Fruit fly (Drosophila melanogaster): ENCODE measurements around the gene Tpi.
A peak's percentile ranks its signal among the peaks of the same experiment; 100 is the strongest.

The Tpi gene

dm6 chr3R:30106562-30106961, 27.8 kb downstream of the Tpi start (continued):
- no peak for TF ChIP-seq CG6813 (GFP tag; optimal IDR thresholded peaks at IDR 0.05)
- TF ChIP-seq GATAe (GFP tag; conservative IDR thresholded peaks at IDR 0.05): 0 out of 2 replicates have a peak, but pooled peaks have one; percentile 27
- peak; percentile 92 for TF ChIP-seq exex (tag; optimal IDR thresholded peaks at IDR 0.05)
- TF ChIP-seq CG5180 (GFP tag; optimal IDR thresholded peaks at IDR 0.05): no peak
- TF ChIP-seq CG10543 (GFP tag; optimal IDR thresholded peaks at IDR 0.05): peak; percentile 37
- TF ChIP-seq Hr3 (GFP tag; optimal IDR thresholded peaks at IDR 0.05): no peak
- no peak for TF ChIP-seq sisA (GFP tag; IDR thresholded peaks at IDR 0.05)
- TF ChIP-seq grn (GFP tag; optimal IDR thresholded peaks at IDR 0.05): peak; percentile 97

- TF ChIP-seq Ravus (GFP tag; IDR thresholded peaks at IDR 0.05) (no peak), Nf-YC (tag; optimal IDR thresholded peaks at IDR 0.05) (no peak), crol (GFP tag; IDR thresholded peaks at IDR 0.05) (0 out of 2 replicates have a peak, but pooled peaks have one; percentile 14), cwo (GFP tag; optimal IDR thresholded peaks at IDR 0.05) (no peak), dm (GFP tag; optimal IDR thresholded peaks at IDR 0.05) (no peak), z (GFP tag; IDR thresholded peaks at IDR 0.05) (peak; percentile 83), Doc2 (GFP tag; IDR thresholded peaks at IDR 0.05) (no peak), D (optimal IDR thresholded peaks at IDR 0.05) (no peak), D (GFP tag; optimal IDR thresholded peaks at IDR 0.05) (no peak), crc (GFP tag; optimal IDR thresholded peaks at IDR 0.05) (no peak), sens (GFP tag) (peak; percentile 20), CG16813 (GFP tag; IDR thresholded peaks at IDR 0.05; ENCODE audit: partially characterized antibody) (no peak), CG12769 (tag; optimal IDR thresholded peaks at IDR 0.05) (peak; percentile 90), sr (GFP tag; IDR thresholded peaks at IDR 0.05) (0 out of 3 replicates have a peak, but pooled peaks have one; percentile 3), E2f2 (GFP tag; IDR thresholded peaks at IDR 0.05) (0 out of 2 replicates have a peak, but pooled peaks have one; percentile 6), zfh1 (GFP tag; IDR thresholded peaks at IDR 0.05) (peak; percentile 7; the same call in 1 of the 3 replicates), CG10543 (GFP tag; optimal IDR thresholded peaks at IDR 0.05) (peak; percentile 59)
Measured at dm6 chr3R:30105808-30106207, 28.6 kb downstream of the Tpi start.

dm6 chr3R:30104912-30105510, 29.4 kb downstream of the Tpi start:
- TF ChIP-seq Med (GFP tag) (peak; percentile 40), prd (optimal IDR thresholded peaks at IDR 0.05) (peak in 1 of 2 experiments; percentile 5), prd (GFP tag; IDR thresholded peaks at IDR 0.05) (no peak), sug (tag; optimal IDR thresholded peaks at IDR 0.05) (peak; percentile 85), CG7372 (GFP tag; IDR thresholded peaks at IDR 0.05) (0 out of 2 replicates have a peak, but pooled peaks have one; percentile 39), kay (GFP tag; optimal IDR thresholded peaks at IDR 0.05) (no peak), CG8281 (tag; optimal IDR thresholded peaks at IDR 0.05) (peak; percentile 30), emc (GFP tag; optimal IDR thresholded peaks at IDR 0.05) (no peak), Pdp1 (GFP tag; optimal IDR thresholded peaks at IDR 0.05) (peak in 1 of 2 experiments; percentile 75)

- TF ChIP-seq CG9797 (GFP tag; optimal IDR thresholded peaks at IDR 0.05) (no peak), Deaf1 (tag; optimal IDR thresholded peaks at IDR 0.05) (peak; percentile 74), ci (GFP tag; IDR thresholded peaks at IDR 0.05) (peak; percentile 60; the same call in 1 of the 3 replicates), CG2199 (GFP tag; IDR thresholded peaks at IDR 0.05) (peak; percentile 83; the same call in 2 of the 3 replicates), CG10209 (GFP tag; optimal IDR thresholded peaks at IDR 0.05) (no peak), Meics (GFP tag; optimal IDR thresholded peaks at IDR 0.05) (peak; percentile 33), Med (GFP tag) (no peak), Hmx (GFP tag; optimal IDR thresholded peaks at IDR 0.05) (no peak), CG18476 (GFP tag; optimal IDR thresholded peaks at IDR 0.05) (peak; percentile 93), ken (GFP tag; IDR thresholded peaks at IDR 0.05) (0 out of 3 replicates have a peak, but pooled peaks have one; percentile 9), amos (GFP tag; IDR thresholded peaks at IDR 0.05; ENCODE audit: partially characterized antibody) (no peak), CG8388 (GFP tag; optimal IDR thresholded peaks at IDR 0.05) (no peak), sens-2 (GFP tag; IDR thresholded peaks at IDR 0.05) (peak; percentile 62; the same call in 1 of the 2 replicates), trh (GFP tag; optimal IDR thresholded peaks at IDR 0.05) (no peak)
Measured at dm6 chr3R:30102806-30103619, 31.4 kb downstream of the Tpi start.
